Worm (Caenorhabditis elegans): Measurements from ENCODE around the gene ctsa-4.2.

The ctsa-4.2 gene

DNA sequence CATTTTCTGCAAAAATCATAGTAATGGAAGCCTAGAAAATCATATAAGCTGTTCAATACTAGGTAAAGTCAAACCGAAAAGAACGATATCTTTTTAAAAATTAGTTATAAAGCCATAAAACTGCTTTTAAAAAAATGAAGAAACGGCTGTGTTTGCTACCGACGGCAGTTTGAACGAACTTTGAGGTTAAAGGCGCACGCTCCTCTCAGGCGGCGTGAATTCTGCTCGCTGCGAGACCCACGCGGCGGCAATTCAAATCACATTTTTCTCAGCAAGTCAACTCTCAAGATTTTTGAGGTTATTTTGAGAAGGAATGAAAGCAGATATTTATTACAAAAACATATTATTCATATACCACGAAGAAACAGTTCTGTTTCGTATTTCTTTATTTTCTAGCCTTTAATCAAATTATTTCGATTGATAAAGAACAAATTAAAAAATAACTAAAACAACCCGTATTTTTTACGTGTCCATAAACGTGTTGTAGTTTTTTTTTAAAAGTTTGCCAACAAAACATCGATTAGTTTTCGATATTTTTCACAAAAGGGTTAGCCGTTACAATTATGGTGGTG, 4.1 kb upstream of the ctsa-4.2 start, which contains the start of the genes mdh-2 and F20H11.4:
TSS of gene mdh-2 (minus strand) at position 6 of the 572 bp plus-strand sequence.
TSS of gene F20H11.4 (plus strand) at position 522 of the 572 bp plus-strand sequence.
- TF ChIP-seq unc-62 (GFP tag; optimal IDR thresholded peaks at IDR 0.05): no peak

ce11 chrIII:6610522-6610921, 1.8 kb upstream of the ctsa-4.2 start, which contains the start of gene srh-40:
TSS of gene srh-40 (plus strand) at chrIII:6610822.
- TF ChIP-seq unc-62 (GFP tag; optimal IDR thresholded peaks at IDR 0.05): no peak

DNA sequence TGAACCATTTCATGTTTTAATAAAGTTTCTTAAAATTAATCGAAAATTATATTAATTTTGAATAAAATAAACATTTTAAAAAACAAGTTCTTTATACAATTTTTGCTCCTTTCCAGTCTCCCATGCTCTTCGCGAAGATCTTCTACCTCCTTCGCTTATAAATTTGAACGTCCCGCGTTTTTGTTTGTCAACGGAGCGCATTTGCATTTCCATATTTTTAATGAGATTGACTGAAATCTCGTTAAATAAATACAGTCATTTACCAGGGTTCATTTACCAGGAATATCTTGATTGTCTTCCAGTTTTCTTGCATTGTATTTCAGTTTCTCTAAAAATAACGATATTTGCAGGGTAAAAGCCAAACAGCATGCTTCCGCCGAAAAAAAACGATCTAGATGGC, 2.7 kb downstream of the ctsa-4.2 start, which contains the start of gene cmtr-2:
TSS of gene cmtr-2 (plus strand) at position 351 of the 400 bp plus-strand sequence.
- no peak for TF ChIP-seq unc-62 (GFP tag; optimal IDR thresholded peaks at IDR 0.05)

ce11 chrIII:6619952-6620351, 7.6 kb downstream of the ctsa-4.2 start, which contains the start of gene C13B9.2:
TSS of gene C13B9.2 (plus strand) at chrIII:6620252.
- TF ChIP-seq unc-62 (GFP tag; optimal IDR thresholded peaks at IDR 0.05): no peak

DNA sequence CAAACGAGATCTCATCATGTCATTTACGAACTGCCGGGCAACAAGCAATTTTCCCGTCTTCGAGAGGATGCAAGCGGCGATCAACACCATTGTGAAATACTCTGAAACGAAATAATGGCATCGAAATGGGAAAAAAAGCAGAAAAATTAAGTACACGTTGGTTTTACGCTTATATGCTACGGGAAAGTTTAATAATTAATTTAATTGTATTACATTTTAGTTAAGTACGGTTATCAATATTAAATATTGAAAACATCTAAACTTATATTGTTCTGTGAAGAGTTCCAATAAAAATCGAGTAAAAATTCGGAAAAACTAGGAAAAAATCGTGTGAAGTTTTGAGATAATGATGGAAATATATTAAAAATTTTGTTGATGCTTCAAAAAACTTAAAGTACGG, 12.5 kb downstream of the ctsa-4.2 start, which contains the start of gene copd-1:
TSS of gene copd-1 (minus strand) at position 101 of the 400 bp plus-strand sequence.
- TF ChIP-seq unc-62 (GFP tag; optimal IDR thresholded peaks at IDR 0.05): no peak

ce11 chrIII:6625317-6625716, 13.0 kb downstream of the ctsa-4.2 start:
- no peak for TF ChIP-seq unc-62 (GFP tag; optimal IDR thresholded peaks at IDR 0.05)

ce11 chrIII:6639028-6639427, 26.7 kb downstream of the ctsa-4.2 start:
- TF ChIP-seq unc-62 (GFP tag; optimal IDR thresholded peaks at IDR 0.05): no peak

- no peak for TF ChIP-seq unc-62 (GFP tag; optimal IDR thresholded peaks at IDR 0.05)
Observed at ce11 chrIII:6645305-6645704, 33.0 kb downstream of the ctsa-4.2 start.

- no peak for TF ChIP-seq unc-62 (GFP tag; optimal IDR thresholded peaks at IDR 0.05)
Observed at ce11 chrIII:6646898-6647297, 34.6 kb downstream of the ctsa-4.2 start.

DNA sequence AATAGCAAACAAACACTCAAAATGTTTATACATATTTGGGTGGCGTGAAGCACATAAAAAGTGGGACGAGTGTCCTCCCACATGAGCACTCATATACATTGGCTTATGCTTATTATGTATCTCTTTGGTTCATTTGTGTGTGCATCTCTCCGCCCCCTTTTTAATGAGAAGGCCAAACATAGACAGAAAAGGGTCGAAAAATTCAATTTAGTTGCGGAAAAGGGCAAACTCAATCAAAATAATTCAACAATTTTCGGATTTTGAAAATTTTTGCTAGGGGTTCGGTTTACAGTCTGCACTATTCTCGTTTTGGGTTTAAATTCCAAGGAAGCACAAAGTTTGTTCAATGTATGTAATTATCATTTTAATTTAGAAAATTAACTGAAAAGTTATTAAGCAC, 35.2 kb downstream of the ctsa-4.2 start:
- no peak for TF ChIP-seq unc-62 (GFP tag; optimal IDR thresholded peaks at IDR 0.05)

ce11 chrIII:6651983-6652382, 39.7 kb downstream of the ctsa-4.2 start, which contains the start of gene pdfr-1:
TSS of gene pdfr-1 (minus strand) at chrIII:6652083.
- no peak for TF ChIP-seq unc-62 (GFP tag; optimal IDR thresholded peaks at IDR 0.05)

DNA sequence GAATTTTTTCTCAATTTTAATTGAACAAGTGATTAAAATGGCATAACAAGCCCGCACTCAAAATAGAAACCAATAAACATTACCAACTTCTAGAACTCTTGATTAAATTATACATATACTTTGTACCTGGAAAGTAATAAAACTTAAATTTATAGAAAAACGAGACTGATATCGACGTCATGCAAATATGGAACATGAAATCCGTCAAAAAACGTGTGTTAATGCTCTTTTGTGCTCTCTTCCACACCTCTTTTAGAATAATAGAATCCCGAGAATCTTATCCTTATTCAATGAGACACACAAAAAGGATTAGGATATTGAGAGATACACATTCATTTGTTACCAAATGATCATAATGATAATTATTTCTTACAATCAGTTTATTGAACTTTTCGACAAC, 41.6 kb downstream of the ctsa-4.2 start:
- TF ChIP-seq unc-62 (GFP tag; optimal IDR thresholded peaks at IDR 0.05): no peak

ce11 chrIII:6655830-6656229, 43.5 kb downstream of the ctsa-4.2 start:
- no peak for TF ChIP-seq unc-62 (GFP tag; optimal IDR thresholded peaks at IDR 0.05)
